Worm (Caenorhabditis elegans) whole organism, mixed stage, embryonic: ENCODE measurements around the gene algn-6.

Experiments used
- M03D4.4 ChIP-seq: sonication (generic microtip); optimal IDR thresholded peaks from 2 replicates; lab custom pipeline; 2017; ENCODE audit warnings: mild to moderate bottlenecking, missing genetic modification characterization, missing compliant biosample characterization
- bed-3 ChIP-seq: fragments of 200-800 bp; sonication (Bioruptor generic); optimal IDR thresholded peaks from 3 replicates; lab custom pipeline; 2018; ENCODE audit warnings: mild to moderate bottlenecking, missing genetic modification characterization, moderate library complexity, missing compliant biosample characterization
- blmp-1 ChIP-seq: fragments of 150-350 bp; optimal IDR thresholded peaks from 2 replicates; lab custom pipeline; 2014; ENCODE audit warnings: missing biosample characterization, missing genetic modification characterization
- ceh-39 ChIP-seq: fragments of 150-350 bp; optimal IDR thresholded peaks from 2 replicates; lab custom pipeline; 2014; ENCODE audit warnings: missing biosample characterization, missing genetic modification characterization
- ceh-43 ChIP-seq: fragments of 200-800 bp; sonication (Bioruptor generic); optimal IDR thresholded peaks from 2 replicates; lab custom pipeline; 2018; ENCODE audit warnings: mild to moderate bottlenecking, missing genetic modification characterization, moderate library complexity, missing compliant biosample characterization
- ceh-83 ChIP-seq: fragments of 200-800 bp; sonication (Bioruptor generic); optimal IDR thresholded peaks from 2 replicates; lab custom pipeline; 2018; ENCODE audit warnings: mild to moderate bottlenecking, missing genetic modification characterization, missing compliant biosample characterization
- ces-1 ChIP-seq: fragments of 150-350 bp; optimal IDR thresholded peaks from 2 replicates; lab custom pipeline; 2014; ENCODE audit warnings: missing biosample characterization, missing genetic modification reagents, missing genetic modification characterization
- cnd-1 ChIP-seq: fragments of 200-800 bp; sonication (Bioruptor generic); optimal IDR thresholded peaks from 2 replicates; lab custom pipeline; 2018; ENCODE audit warnings: mild to moderate bottlenecking, missing genetic modification characterization, missing compliant biosample characterization
- drap-1 ChIP-seq: fragments of 200-800 bp; sonication (Bioruptor generic); optimal IDR thresholded peaks from 3 replicates; lab custom pipeline; 2018; ENCODE audit warnings: mild to moderate bottlenecking, missing genetic modification characterization, missing compliant biosample characterization
- elt-1 ChIP-seq: sonication (generic microtip); optimal IDR thresholded peaks from 2 replicates; lab custom pipeline; 2017; ENCODE audit warnings: missing genetic modification characterization, mild to moderate bottlenecking, missing compliant biosample characterization, antibody characterized with exemption, moderate library complexity, borderline replicate concordance; ENCODE audit not compliant: insufficient read depth
- flh-1 ChIP-seq: fragments of 200-800 bp; sonication (Bioruptor generic); optimal IDR thresholded peaks from 2 replicates; lab custom pipeline; 2018; ENCODE audit warnings: mild to moderate bottlenecking, missing genetic modification characterization, moderate library complexity, missing compliant biosample characterization
- ham-2 ChIP-seq: fragments of 200-800 bp; sonication (Bioruptor generic); optimal IDR thresholded peaks from 2 replicates; lab custom pipeline; 2018; ENCODE audit warnings: mild to moderate bottlenecking, missing genetic modification characterization, missing compliant biosample characterization
- hlh-1 ChIP-seq: fragments of 150-350 bp; optimal IDR thresholded peaks from 2 replicates; lab custom pipeline; 2014; ENCODE audit warnings: missing biosample characterization, missing genetic modification reagents, missing genetic modification characterization
- lin-13 ChIP-seq: fragments of 150-350 bp; optimal IDR thresholded peaks from 2 replicates; lab custom pipeline; 2014; ENCODE audit warnings: missing biosample characterization, missing genetic modification characterization
- lin-32 ChIP-seq: fragments of 200-800 bp; sonication (Bioruptor generic); optimal IDR thresholded peaks from 2 replicates; lab custom pipeline; 2018; ENCODE audit warnings: mild to moderate bottlenecking, missing genetic modification characterization, missing compliant biosample characterization
- lsy-2 ChIP-seq: fragments of 150-350 bp; optimal IDR thresholded peaks from 2 replicates; lab custom pipeline; 2014; ENCODE audit warnings: missing biosample characterization, missing genetic modification characterization
- mep-1 ChIP-seq: fragments of 150-350 bp; optimal IDR thresholded peaks from 2 replicates; lab custom pipeline; 2017; ENCODE audit warnings: missing biosample characterization, missing genetic modification reagents, missing genetic modification characterization, inconsistent platforms
- nhr-2 ChIP-seq: fragments of 150-350 bp; optimal IDR thresholded peaks from 2 replicates; lab custom pipeline; 2014; ENCODE audit warnings: missing biosample characterization, missing genetic modification characterization
- nhr-237 ChIP-seq: fragments of 150-350 bp; optimal IDR thresholded peaks from 2 replicates; lab custom pipeline; 2014; ENCODE audit warnings: missing biosample characterization, missing genetic modification characterization
- nhr-28 ChIP-seq: fragments of 150-350 bp; optimal IDR thresholded peaks from 2 replicates; lab custom pipeline; 2014; ENCODE audit warnings: missing biosample characterization, missing genetic modification characterization
- nhr-76 ChIP-seq: sonication (generic microtip); optimal IDR thresholded peaks from 2 replicates; lab custom pipeline; 2017; ENCODE audit warnings: missing biosample characterization, missing genetic modification characterization
- pha-4 ChIP-seq: fragments of 150-350 bp; optimal IDR thresholded peaks from 2 replicates; lab custom pipeline; 2018; ENCODE audit warnings: missing biosample characterization, missing genetic modification reagents, missing genetic modification characterization
- sem-2 ChIP-seq: fragments of 200-800 bp; sonication (Bioruptor generic); optimal IDR thresholded peaks from 2 replicates; lab custom pipeline; 2018; ENCODE audit warnings: mild to moderate bottlenecking, missing genetic modification characterization, missing compliant biosample characterization
- snpc-4 ChIP-seq: fragments of 150-350 bp; optimal IDR thresholded peaks from 2 replicates; lab custom pipeline; 2014; ENCODE audit warnings: missing biosample characterization, missing genetic modification characterization
- sptf-1 ChIP-seq: sonication (generic microtip); optimal IDR thresholded peaks from 2 replicates; lab custom pipeline; 2017; ENCODE audit warnings: mild to moderate bottlenecking, missing genetic modification characterization, moderate library complexity, missing compliant biosample characterization
- tbx-8 ChIP-seq: fragments of 200-800 bp; sonication (Bioruptor generic); optimal IDR thresholded peaks from 2 replicates; lab custom pipeline; 2018; ENCODE audit warnings: mild to moderate bottlenecking, missing genetic modification characterization, moderate library complexity, missing compliant biosample characterization
- unc-120 ChIP-seq: sonication (generic microtip); optimal IDR thresholded peaks from 2 replicates; lab custom pipeline; 2017; ENCODE audit warnings: missing genetic modification characterization, missing compliant biosample characterization; ENCODE audit not compliant: poor library complexity, severe bottlenecking
- unc-39 ChIP-seq: fragments of 150-350 bp; optimal IDR thresholded peaks from 2 replicates; lab custom pipeline; 2014; ENCODE audit warnings: missing biosample characterization, missing genetic modification characterization
- ztf-11 ChIP-seq: fragments of 150-350 bp; optimal IDR thresholded peaks from 2 replicates; lab custom pipeline; 2014; ENCODE audit warnings: missing biosample characterization, missing genetic modification characterization

Gene algn-6

ce11 chrII:8039416-8039815 lies at the start of gene algn-6, which contains the start of gene ubh-4:
Gene algn-6 (plus strand): TSS chrII:8039802.
Gene ubh-4 (minus strand): TSS chrII:8039597.
- TF ChIP-seq ztf-11 (tag; lab: Kevin White, UChicago): no peak
- TF ChIP-seq unc-120 (tag; lab: Kevin White, UChicago): no peak
- no peak for TF ChIP-seq lin-32 (GFP tag; lab: Kevin White, UChicago)
- TF ChIP-seq snpc-4: no peak
- TF ChIP-seq tbx-8 (GFP tag; lab: Kevin White, UChicago): no peak
- TF ChIP-seq nhr-237 (tag; lab: Kevin White, UChicago): no peak
- no peak for TF ChIP-seq sptf-1 (tag; lab: Kevin White, UChicago)
- TF ChIP-seq ceh-39 (tag; lab: Kevin White, UChicago): peak; percentile 16
- peak; percentile 90 for TF ChIP-seq lsy-2 (tag; lab: Kevin White, UChicago)
- no peak for TF ChIP-seq cnd-1 (tag; lab: Kevin White, UChicago)
- TF ChIP-seq unc-39: no peak
- peak; percentile 59 for TF ChIP-seq mep-1 (tag; lab: Kevin White, UChicago)

ce11 chrII:7990192-7990591 lies 49.4 kb upstream of the algn-6 start:
- TF ChIP-seq unc-39 (no peak), ces-1 (GFP tag; lab: Kevin White, UChicago) (peak; percentile 64)

- TF ChIP-seq blmp-1 (tag; lab: Kevin White, UChicago): no peak
- peak; percentile 20 for TF ChIP-seq ces-1 (GFP tag; lab: Kevin White, UChicago)
These were observed 48.3 kb upstream of the algn-6 start for ce11 chrII:7991279-7991678.

ce11 chrII:8001428-8001827 lies 38.2 kb upstream of the algn-6 start:
- TF ChIP-seq nhr-28 (no peak), ceh-43 (GFP tag; lab: Kevin White, UChicago) (no peak), pha-4 (tag; lab: Kevin White, UChicago) (no peak), ceh-39 (tag; lab: Kevin White, UChicago) (no peak)

- no peak for TF ChIP-seq flh-1 (GFP tag; lab: Kevin White, UChicago)
- no peak for TF ChIP-seq nhr-76 (tag; lab: Kevin White, UChicago)
- TF ChIP-seq ces-1 (GFP tag; lab: Kevin White, UChicago): no peak
- no peak for TF ChIP-seq elt-1
- TF ChIP-seq lin-32 (GFP tag; lab: Kevin White, UChicago): no peak
- no peak for TF ChIP-seq sem-2
- TF ChIP-seq ham-2 (GFP tag; lab: Kevin White, UChicago): no peak
- no peak for TF ChIP-seq pha-4 (tag; lab: Kevin White, UChicago)
These were observed 35.4 kb upstream of the algn-6 start, which contains the start of gene pgp-11 for ce11 chrII:8004157-8004556. Gene pgp-11 (minus strand): TSS chrII:8004257.

- TF ChIP-seq drap-1: no peak
- no peak for TF ChIP-seq lin-32 (GFP tag; lab: Kevin White, UChicago)
- TF ChIP-seq nhr-237 (tag; lab: Kevin White, UChicago): no peak
- TF ChIP-seq ceh-83 (GFP tag; lab: Kevin White, UChicago): no peak
- no peak for TF ChIP-seq nhr-2 (tag; lab: Kevin White, UChicago)
- no peak for TF ChIP-seq M03D4.4 (tag; lab: Kevin White, UChicago)
- no peak for TF ChIP-seq nhr-28
- no peak for TF ChIP-seq ces-1 (GFP tag; lab: Kevin White, UChicago)
- no peak for TF ChIP-seq ztf-11 (tag; lab: Kevin White, UChicago)
- no peak for TF ChIP-seq blmp-1 (tag; lab: Kevin White, UChicago)
- TF ChIP-seq unc-39: no peak
- no peak for TF ChIP-seq ceh-39 (tag; lab: Kevin White, UChicago)
- TF ChIP-seq ham-2 (GFP tag; lab: Kevin White, UChicago): no peak
- TF ChIP-seq lsy-2 (tag; lab: Kevin White, UChicago): no peak
- TF ChIP-seq hlh-1 (tag; lab: Kevin White, UChicago): no peak
- no peak for TF ChIP-seq sem-2
These were observed 34.9 kb upstream of the algn-6 start for ce11 chrII:8004752-8005151.

- no peak for TF ChIP-seq bed-3 (GFP tag; lab: Kevin White, UChicago)
- no peak for TF ChIP-seq ceh-39 (tag; lab: Kevin White, UChicago)
- TF ChIP-seq lin-13 (tag; lab: Kevin White, UChicago): no peak
- TF ChIP-seq ham-2 (GFP tag; lab: Kevin White, UChicago): no peak
- TF ChIP-seq sptf-1 (tag; lab: Kevin White, UChicago): no peak
These were observed 32.6 kb upstream of the algn-6 start for ce11 chrII:8006962-8007361.
